Fruit fly (Drosophila melanogaster) whole organism, embryonic: ENCODE measurements around the gene CG6901.
A peak's percentile ranks its signal among the peaks of the same experiment; 100 is the strongest.

Experiments
- CG10565 ChIP-seq: fragments of 200-800 bp; sonication (Bioruptor generic); optimal IDR thresholded peaks from 3 replicates; lab custom pipeline; 2016; ENCODE audit warnings: missing biosample characterization, mild to moderate bottlenecking, missing genetic modification characterization
- CG11504 ChIP-seq: fragments of 200-800 bp; sonication (Bioruptor generic); optimal IDR thresholded peaks from 3 replicates; lab custom pipeline; 2019; ENCODE audit warnings: missing biosample characterization, mild to moderate bottlenecking, missing genetic modification characterization, moderate library complexity
- CG11696 ChIP-seq: fragments of 200-800 bp; sonication (Bioruptor generic); IDR thresholded peaks from 2 replicates; pipeline ENCODE4 v1.3.6; 2022; ENCODE audit warnings: missing biosample characterization, missing genetic modification characterization
- CG11723 ChIP-seq: fragments of 200-800 bp; sonication (Bioruptor generic); optimal IDR thresholded peaks from 2 replicates; lab custom pipeline; 2017; ENCODE audit warnings: missing biosample characterization, mild to moderate bottlenecking, missing genetic modification characterization
- CG12219 ChIP-seq: fragments of 200-800 bp; sonication (Bioruptor generic); optimal IDR thresholded peaks from 3 replicates; lab custom pipeline; 2018; ENCODE audit warnings: missing biosample characterization, mild to moderate bottlenecking, missing genetic modification characterization
- CG12391 ChIP-seq: fragments of 200-800 bp; sonication (Bioruptor generic); optimal IDR thresholded peaks from 3 replicates; lab custom pipeline; 2018; ENCODE audit warnings: missing biosample characterization, mild to moderate bottlenecking, missing genetic modification characterization, moderate library complexity
- CG13624 ChIP-seq: fragments of 200-800 bp; sonication (Bioruptor generic); optimal IDR thresholded peaks from 2 replicates; lab custom pipeline; 2016; ENCODE audit warnings: missing biosample characterization, missing genetic modification characterization
- CG16779 ChIP-seq: fragments of 200-800 bp; sonication (Bioruptor generic); IDR thresholded peaks from 2 replicates; pipeline ENCODE4 v1.3.6; 2022; ENCODE audit warnings: missing biosample characterization, missing genetic modification characterization
- CG17361 ChIP-seq: fragments of 200-800 bp; sonication (Bioruptor generic); IDR thresholded peaks from 3 replicates; pipeline ENCODE4 v1.3.6; 2022; ENCODE audit warnings: missing biosample characterization, missing genetic modification characterization
- CG17568 ChIP-seq: fragments of 200-800 bp; sonication (Bioruptor generic); optimal IDR thresholded peaks from 2 replicates; lab custom pipeline; 2018; ENCODE audit warnings: missing biosample characterization, mild to moderate bottlenecking, missing genetic modification characterization, moderate library complexity
- CG18262 ChIP-seq: fragments of 200-800 bp; optimal IDR thresholded peaks from 3 replicates; lab custom pipeline; 2019; ENCODE audit warnings: missing biosample characterization, mild to moderate bottlenecking, missing genetic modification characterization, moderate library complexity
- CG18476 ChIP-seq: fragments of 200-800 bp; sonication (Bioruptor generic); optimal IDR thresholded peaks from 2 replicates; lab custom pipeline; 2016; ENCODE audit warnings: missing biosample characterization, mild to moderate bottlenecking, missing genetic modification characterization
- CG2120 ChIP-seq: fragments of 200-800 bp; sonication (Bioruptor generic); optimal IDR thresholded peaks from 3 replicates; lab custom pipeline; 2016; ENCODE audit warnings: missing biosample characterization, missing genetic modification characterization
- CG30403 ChIP-seq: fragments of 200-800 bp; sonication (Bioruptor generic); optimal IDR thresholded peaks from 3 replicates; lab custom pipeline; 2016; ENCODE audit warnings: missing biosample characterization, missing genetic modification characterization
- CG30431 ChIP-seq: fragments of 200-800 bp; sonication (Bioruptor generic); optimal IDR thresholded peaks from 2 replicates; lab custom pipeline; 2017; ENCODE audit warnings: missing biosample characterization, missing genetic modification characterization
- CG3838 ChIP-seq: fragments of 200-800 bp; sonication (Bioruptor generic); optimal IDR thresholded peaks from 3 replicates; lab custom pipeline; 2016; ENCODE audit warnings: missing biosample characterization, missing genetic modification characterization
- CG4820 ChIP-seq: fragments of 200-800 bp; sonication (Bioruptor generic); optimal IDR thresholded peaks from 3 replicates; lab custom pipeline; 2016; ENCODE audit warnings: missing biosample characterization, missing genetic modification characterization
- CG7556 ChIP-seq: fragments of 200-800 bp; sonication (Bioruptor generic); optimal IDR thresholded peaks from 2 replicates; lab custom pipeline; 2017; ENCODE audit warnings: missing biosample characterization, mild to moderate bottlenecking, missing genetic modification characterization
- CG7839 ChIP-seq: fragments of 200-800 bp; sonication (Bioruptor generic); optimal IDR thresholded peaks from 3 replicates; lab custom pipeline; 2018; ENCODE audit warnings: missing biosample characterization, mild to moderate bottlenecking, missing genetic modification characterization, moderate library complexity
- CG8478 ChIP-seq: fragments of >200 bp; optimal IDR thresholded peaks from 2 replicates; lab custom pipeline; 2018
- CoRest ChIP-seq: fragments of 200-800 bp; sonication (Bioruptor generic); optimal IDR thresholded peaks from 3 replicates; lab custom pipeline; 2018; ENCODE audit warnings: missing biosample characterization, mild to moderate bottlenecking, missing genetic modification characterization, moderate library complexity
- D19A ChIP-seq: fragments of 200-800 bp; optimal IDR thresholded peaks from 3 replicates; lab custom pipeline; 2019; ENCODE audit warnings: missing biosample characterization, mild to moderate bottlenecking, missing genetic modification characterization, moderate library complexity
- Dip3 ChIP-seq: fragments of 200-800 bp; sonication (Bioruptor generic); optimal IDR thresholded peaks from 3 replicates; lab custom pipeline; 2016; ENCODE audit warnings: missing biosample characterization, missing genetic modification characterization
- Drgx ChIP-seq: fragments of 200-800 bp; sonication (Bioruptor generic); IDR thresholded peaks from 2 replicates; pipeline ENCODE4 v1.3.6; 2022; ENCODE audit warnings: missing biosample characterization, missing genetic modification characterization
- HLH54F ChIP-seq: fragments of 200-800 bp; sonication (Bioruptor generic); optimal IDR thresholded peaks from 3 replicates; lab custom pipeline; 2016; ENCODE audit warnings: missing biosample characterization, missing genetic modification characterization
- Hmr ChIP-seq: fragments of 200-800 bp; sonication (Bioruptor generic); optimal IDR thresholded peaks from 3 replicates; lab custom pipeline; 2017; ENCODE audit warnings: mild to moderate bottlenecking, missing biosample characterization, missing genetic modification reagents, missing genetic modification characterization
- Hr78 ChIP-seq, 2 experiments: fragments of 200-800 bp in 1 of 2; fragments of >200 bp in 1 of 2; sonication (Bioruptor generic) in 1 of 2; optimal IDR thresholded peaks; 2 replicates each; lab custom pipeline; 2017 to 2019; ENCODE audit warnings: missing biosample characterization in 2 of 2, missing genetic modification characterization in 2 of 2, mild to moderate bottlenecking in 1 of 2, moderate library complexity in 1 of 2
- Kr ChIP-seq: fragments of 200-800 bp; sonication (Bioruptor generic); optimal IDR thresholded peaks from 2 replicates; lab custom pipeline; 2017; ENCODE audit warnings: missing biosample characterization, mild to moderate bottlenecking, missing genetic modification characterization
- Med ChIP-seq: fragments of 200-800 bp; sonication (Bioruptor generic); peaks from one replicate; lab custom pipeline; 2016; ENCODE audit warnings: missing biosample characterization, missing genetic modification characterization, mild to moderate bottlenecking, inconsistent platforms, moderate library complexity
- Oli ChIP-seq: fragments of 200-800 bp; sonication (Bioruptor generic); optimal IDR thresholded peaks from 2 replicates; lab custom pipeline; 2018; ENCODE audit warnings: missing biosample characterization, mild to moderate bottlenecking, missing genetic modification characterization, moderate library complexity
- Opbp ChIP-seq: fragments of 200-800 bp; sonication (Bioruptor generic); IDR thresholded peaks from 3 replicates; pipeline ENCODE4 v1.3.6; 2022; ENCODE audit warnings: missing biosample characterization, missing genetic modification characterization; ENCODE audit not compliant: partially characterized antibody
- Poxn ChIP-seq: fragments of 200-800 bp; sonication (Bioruptor generic); IDR thresholded peaks from 2 replicates; pipeline ENCODE4 v1.3.6; 2022; ENCODE audit warnings: missing biosample characterization, missing genetic modification characterization
- Sox100B ChIP-seq: fragments of 200-800 bp; sonication (Bioruptor generic); optimal IDR thresholded peaks from 3 replicates; lab custom pipeline; 2018; ENCODE audit warnings: missing biosample characterization, mild to moderate bottlenecking, missing genetic modification characterization
- TFAM ChIP-seq: fragments of 200-800 bp; sonication (Bioruptor generic); optimal IDR thresholded peaks from 2 replicates; lab custom pipeline; 2017; ENCODE audit warnings: missing biosample characterization, missing genetic modification characterization, inconsistent platforms
- Trl ChIP-seq, 3 experiments: fragments of >200 bp in 2 of 3; fragments of 200-800 bp in 1 of 3; sonication (Bioruptor generic) in 1 of 3; optimal IDR thresholded peaks; 2 replicates in 1 of 3; 3 replicates in 2 of 3; lab custom pipeline; 2016 to 2017; ENCODE audit warnings: missing biosample characterization in 1 of 3, missing genetic modification characterization in 1 of 3
- Xrp1 ChIP-seq: fragments of 200-800 bp; sonication (Bioruptor generic); IDR thresholded peaks from 2 replicates; pipeline ENCODE4 v1.3.6; 2022; ENCODE audit warnings: missing biosample characterization, missing genetic modification characterization
- bbx ChIP-seq: fragments of 200-800 bp; sonication (Bioruptor generic); IDR thresholded peaks from 2 replicates; pipeline ENCODE4 v1.3.6; 2022; ENCODE audit warnings: missing biosample characterization, missing genetic modification characterization; ENCODE audit not compliant: partially characterized antibody
- crol ChIP-seq: fragments of 200-800 bp; sonication (Bioruptor generic); IDR thresholded peaks from 2 replicates; pipeline ENCODE4 v1.3.6; 2022; ENCODE audit warnings: missing biosample characterization, missing genetic modification characterization
- dmrt11E ChIP-seq: fragments of 200-800 bp; sonication (Bioruptor generic); optimal IDR thresholded peaks from 3 replicates; lab custom pipeline; 2018; ENCODE audit warnings: missing biosample characterization, mild to moderate bottlenecking, missing genetic modification characterization, moderate library complexity
- ind ChIP-seq: fragments of 200-800 bp; sonication (Bioruptor generic); optimal IDR thresholded peaks from 3 replicates; lab custom pipeline; 2016; ENCODE audit warnings: missing biosample characterization, missing genetic modification characterization
- ken ChIP-seq: fragments of 200-800 bp; sonication (Bioruptor generic); IDR thresholded peaks from 3 replicates; pipeline ENCODE4 v1.3.6; 2022; ENCODE audit warnings: missing biosample characterization, missing genetic modification characterization
- kni ChIP-seq: fragments of 200-800 bp; sonication (Bioruptor generic); optimal IDR thresholded peaks from 3 replicates; lab custom pipeline; 2017; ENCODE audit warnings: mild to moderate bottlenecking, missing biosample characterization, missing genetic modification reagents, missing genetic modification characterization
- lola ChIP-seq, 3 experiments: fragments of >200 bp in 2 of 3; fragments of 200-800 bp in 1 of 3; sonication (Bioruptor generic) in 1 of 3; optimal IDR thresholded peaks; 2 replicates each; lab custom pipeline; 2017 to 2019; ENCODE audit warnings: missing biosample characterization in 3 of 3, missing genetic modification characterization in 3 of 3, mild to moderate bottlenecking in 1 of 3, moderate library complexity in 1 of 3
- lov ChIP-seq, 2 experiments: fragments of 200-800 bp in 1 of 2; fragments of >200 bp in 1 of 2; sonication (Bioruptor generic) in 1 of 2; IDR thresholded peaks in 1 of 2; optimal IDR thresholded peaks in 1 of 2; 2 replicates in 1 of 2; 3 replicates in 1 of 2; pipeline versions ENCODE4 v1.3.6 to Lab custom; 2017 to 2022; ENCODE audit warnings: missing biosample characterization in 1 of 2, missing genetic modification characterization in 1 of 2
- nmo ChIP-seq: fragments of 200-800 bp; sonication (Bioruptor generic); optimal IDR thresholded peaks from 2 replicates; lab custom pipeline; 2018; ENCODE audit warnings: missing biosample characterization, mild to moderate bottlenecking, missing genetic modification characterization, moderate library complexity
- nom ChIP-seq: fragments of 200-800 bp; sonication (Bioruptor generic); optimal IDR thresholded peaks from 2 replicates; lab custom pipeline; 2017; ENCODE audit warnings: missing biosample characterization, missing genetic modification characterization, mild to moderate bottlenecking, moderate library complexity, missing genetic modification reagents
- pho ChIP-seq: fragments of 200-800 bp; sonication (Bioruptor generic); optimal IDR thresholded peaks from 2 replicates; lab custom pipeline; 2016; ENCODE audit warnings: missing biosample characterization, missing genetic modification characterization
- sens ChIP-seq: fragments of 200-800 bp; sonication (Bioruptor generic); peaks from one replicate; lab custom pipeline; 2016; ENCODE audit warnings: missing biosample characterization, missing genetic modification characterization
- tna ChIP-seq: fragments of 200-800 bp; sonication (Bioruptor generic); IDR thresholded peaks from 2 replicates; pipeline ENCODE4 v1.3.6; 2022; ENCODE audit warnings: missing biosample characterization, missing genetic modification characterization; ENCODE audit not compliant: partially characterized antibody
- usp ChIP-seq: fragments of >200 bp; optimal IDR thresholded peaks from 2 replicates; lab custom pipeline; 2017; ENCODE audit warnings: missing biosample characterization, missing genetic modification characterization

Gene CG6901

DNA sequence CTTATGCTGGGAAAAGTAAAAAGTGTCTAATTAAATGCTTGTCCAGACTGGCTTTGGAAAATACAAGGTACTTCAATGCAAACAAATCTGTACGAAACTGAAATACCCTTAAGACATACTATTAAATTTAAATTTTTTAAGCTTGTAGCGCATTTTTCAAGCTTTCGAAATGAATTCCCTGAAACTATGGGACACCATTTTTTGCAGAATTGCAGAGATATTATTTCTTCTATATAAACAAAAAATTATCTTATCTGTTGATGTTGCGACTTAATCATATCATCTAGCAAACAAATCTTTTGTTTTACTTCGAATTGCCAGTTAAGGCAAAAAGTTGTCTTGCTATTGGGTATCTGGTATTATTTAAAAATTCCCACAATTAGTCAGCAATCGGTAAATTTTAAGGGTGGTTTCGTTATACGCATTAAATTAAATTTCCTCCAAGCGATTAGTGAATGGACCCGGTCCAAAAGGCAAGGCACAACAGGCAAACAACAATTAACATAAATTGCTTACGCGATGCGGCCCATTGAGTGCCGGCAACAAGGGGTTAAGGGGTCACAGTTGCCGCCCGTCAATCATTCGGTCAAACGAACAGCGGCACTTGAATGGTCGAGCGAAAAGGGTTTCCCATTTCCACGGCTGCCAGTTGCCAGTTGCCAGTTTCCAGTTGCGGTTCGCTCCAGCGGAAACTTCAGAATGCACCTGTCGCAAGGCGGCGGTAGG is 13.3 kb downstream of the CG6901 start (continued):
- TF ChIP-seq CoRest (tag; lab: Kevin White, UChicago): peak; percentile 14
- TF ChIP-seq Med (GFP tag; lab: Kevin White, UChicago): peak; percentile 55
- peak; percentile 35; the same call in 1 of the 3 replicates for TF ChIP-seq CG17361
- TF ChIP-seq Trl (optimal IDR thresholded peaks at IDR 0.05; lab: Kevin White, UChicago): no peak
- no peak for TF ChIP-seq Trl (GFP tag; optimal IDR thresholded peaks at IDR 0.05; lab: Kevin White, UChicago)
- peak; percentile 98 for TF ChIP-seq Kr (GFP tag; lab: Kevin White, UChicago)
- no peak for TF ChIP-seq CG30431 (GFP tag; lab: Kevin White, UChicago)
- peak; percentile 13 for TF ChIP-seq dmrt11E (tag; lab: Kevin White, UChicago)
- no peak for TF ChIP-seq Dip3 (GFP tag; lab: Kevin White, UChicago)
- TF ChIP-seq CG10565: no peak
- peak; percentile 96 for TF ChIP-seq D19A
- no peak for TF ChIP-seq CG8478 (lab: Kevin White, UChicago)
- peak in 1 of 3 experiments; percentile 27 for TF ChIP-seq lola (GFP tag; optimal IDR thresholded peaks at IDR 0.05; lab: Kevin White, UChicago)
- TF ChIP-seq HLH54F (GFP tag; lab: Kevin White, UChicago): no peak
- TF ChIP-seq crol (GFP tag; lab: Robert Waterston, UW): no peak
- TF ChIP-seq Drgx (GFP tag; lab: Robert Waterston, UW): no peak
- peak; percentile 2 for TF ChIP-seq sens (GFP tag; lab: Kevin White, UChicago)
- TF ChIP-seq CG30403 (GFP tag; lab: Kevin White, UChicago): peak; percentile 2
- TF ChIP-seq lov (optimal IDR thresholded peaks at IDR 0.05; lab: Kevin White, UChicago): no peak
- no peak for TF ChIP-seq lov (GFP tag; IDR thresholded peaks at IDR 0.05; lab: Robert Waterston, UW)
- peak; percentile 91 for TF ChIP-seq kni (GFP tag; lab: Kevin White, UChicago)
- no peak for TF ChIP-seq ind
- no peak for TF ChIP-seq CG17568 (GFP tag; lab: Kevin White, UChicago)
- TF ChIP-seq nom (GFP tag; lab: Kevin White, UChicago): no peak
- no peak for TF ChIP-seq TFAM
- TF ChIP-seq CG11504 (tag; lab: Kevin White, UChicago): peak; percentile 42
- no peak for TF ChIP-seq CG12219 (GFP tag; lab: Kevin White, UChicago)
- no peak for TF ChIP-seq Poxn
- TF ChIP-seq ken (GFP tag; lab: Robert Waterston, UW): no peak
- peak; percentile 7 for TF ChIP-seq Oli
- TF ChIP-seq CG3838 (GFP tag; lab: Kevin White, UChicago): no peak
- TF ChIP-seq tna: 0 out of 2 replicates have a peak, but pooled peaks have one; percentile 12
- TF ChIP-seq CG7556 (GFP tag; lab: Kevin White, UChicago): peak; percentile 25
- TF ChIP-seq Sox100B: peak; percentile 47
- TF ChIP-seq Opbp (GFP tag; lab: Robert Waterston, UW): no peak
- TF ChIP-seq nmo: peak; percentile 20
- peak; percentile 17 for TF ChIP-seq CG7839 (tag; lab: Kevin White, UChicago)
- TF ChIP-seq CG12391 (tag; lab: Kevin White, UChicago): peak; percentile 38
- TF ChIP-seq Hr78 (GFP tag; optimal IDR thresholded peaks at IDR 0.05; lab: Kevin White, UChicago): peak in 1 of 2 experiments; percentile 82
- peak; percentile 43 for TF ChIP-seq CG18262 (tag; lab: Kevin White, UChicago)

DNA sequence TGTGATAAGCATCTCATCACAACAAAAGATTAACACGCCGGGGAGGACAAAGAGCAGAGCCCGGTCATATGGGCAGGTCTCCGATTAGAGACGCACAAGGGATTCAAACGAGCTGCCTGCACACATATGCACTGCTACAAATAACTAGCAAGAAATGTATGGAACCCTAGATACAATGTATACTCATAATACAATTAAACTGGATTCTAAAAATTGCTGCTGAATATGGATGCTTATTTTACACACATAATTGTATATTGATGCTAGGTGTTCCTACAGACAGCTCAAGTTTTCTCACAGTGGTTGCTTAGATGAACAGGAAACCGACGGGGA is 13.8 kb downstream of the CG6901 start:
- peak; percentile 92 for TF ChIP-seq Xrp1 (GFP tag; lab: Robert Waterston, UW)
- no peak for TF ChIP-seq CG2120 (GFP tag; lab: Kevin White, UChicago)
- 0 out of 2 replicates have a peak, but pooled peaks have one; percentile 35 for TF ChIP-seq CG11696
- TF ChIP-seq Hmr (GFP tag; lab: Kevin White, UChicago): no peak
- no peak for TF ChIP-seq usp
- TF ChIP-seq CG16779: no peak
- no peak for TF ChIP-seq CG13624 (GFP tag; lab: Kevin White, UChicago)
- peak; percentile 35 for TF ChIP-seq CG18476
- TF ChIP-seq pho (GFP tag; lab: Kevin White, UChicago): no peak
- peak; percentile 61 for TF ChIP-seq CG4820 (GFP tag; lab: Kevin White, UChicago)
- no peak for TF ChIP-seq bbx (GFP tag; lab: Robert Waterston, UW)
- TF ChIP-seq CG11723 (GFP tag; lab: Kevin White, UChicago): no peak
